Fruit fly (Drosophila melanogaster) whole organism, adult: ENCODE results near the gene CG31904.
A peak's percentile ranks its signal among the peaks of the same experiment; 100 is the strongest.

Source experiments
- CG11617 ChIP-seq: fragments of 200-800 bp; sonication (Bioruptor generic); optimal IDR thresholded peaks from 2 replicates; lab custom pipeline; 2017; ENCODE audit warnings: mild to moderate bottlenecking, missing biosample characterization, missing genetic modification reagents, missing genetic modification characterization
- CG12768 ChIP-seq: fragments of 200-800 bp; sonication (Bioruptor generic); optimal IDR thresholded peaks from 2 replicates; lab custom pipeline; 2017; ENCODE audit warnings: missing biosample characterization, missing genetic modification characterization, mild to moderate bottlenecking, moderate library complexity, missing genetic modification reagents
- CG14711 ChIP-seq: fragments of 200-800 bp; sonication (Bioruptor generic); optimal IDR thresholded peaks from 2 replicates; lab custom pipeline; 2018; ENCODE audit warnings: missing biosample characterization, mild to moderate bottlenecking, missing genetic modification characterization, moderate library complexity
- CG33017 ChIP-seq: fragments of 200-800 bp; sonication (Bioruptor generic); optimal IDR thresholded peaks from 2 replicates; lab custom pipeline; 2018; ENCODE audit warnings: missing biosample characterization, mild to moderate bottlenecking, missing genetic modification characterization, moderate library complexity
- CG5204 ChIP-seq: fragments of 200-800 bp; sonication (Bioruptor generic); optimal IDR thresholded peaks from 2 replicates; lab custom pipeline; 2016; ENCODE audit warnings: missing biosample characterization, missing genetic modification characterization
- CG7045 ChIP-seq: fragments of 200-800 bp; sonication (Bioruptor generic); optimal IDR thresholded peaks from 2 replicates; lab custom pipeline; 2017; ENCODE audit warnings: missing biosample characterization, mild to moderate bottlenecking, missing genetic modification characterization
- CG7101 ChIP-seq: fragments of 200-800 bp; sonication (Bioruptor generic); optimal IDR thresholded peaks from 2 replicates; lab custom pipeline; 2018; ENCODE audit warnings: missing biosample characterization, mild to moderate bottlenecking, missing genetic modification characterization, moderate library complexity
- Clk ChIP-seq: fragments of 200-800 bp; sonication (Bioruptor generic); optimal IDR thresholded peaks from 2 replicates; lab custom pipeline; 2017; ENCODE audit warnings: missing biosample characterization, missing genetic modification characterization
- Crg-1 ChIP-seq: fragments of 200-800 bp; sonication (Bioruptor generic); optimal IDR thresholded peaks from 2 replicates; lab custom pipeline; 2016; ENCODE audit warnings: missing biosample characterization, missing genetic modification characterization
- Hr96 ChIP-seq: fragments of 200-800 bp; sonication (Bioruptor generic); optimal IDR thresholded peaks from 2 replicates; lab custom pipeline; 2016; ENCODE audit warnings: missing biosample characterization, missing genetic modification characterization
- Mnt ChIP-seq: fragments of 200-800 bp; sonication (Bioruptor generic); optimal IDR thresholded peaks from 2 replicates; lab custom pipeline; 2016; ENCODE audit warnings: missing biosample characterization, mild to moderate bottlenecking, missing genetic modification characterization
- bab1 ChIP-seq: fragments of 200-800 bp; sonication (Bioruptor generic); optimal IDR thresholded peaks from 3 replicates; lab custom pipeline; 2019; ENCODE audit warnings: missing biosample characterization, mild to moderate bottlenecking, missing genetic modification characterization, moderate library complexity
- cic ChIP-seq: fragments of 200-800 bp; sonication (Bioruptor generic); optimal IDR thresholded peaks from 2 replicates; lab custom pipeline; 2017; ENCODE audit warnings: missing biosample characterization, mild to moderate bottlenecking, missing genetic modification characterization, moderate library complexity
- cnc ChIP-seq, 2 experiments: fragments of >200 bp; optimal IDR thresholded peaks; 2 replicates each; lab custom pipeline; 2017
- kay ChIP-seq: fragments of 200-800 bp; sonication (Bioruptor generic); peaks from one replicate; lab custom pipeline; 2016; ENCODE audit warnings: missing biosample characterization, missing genetic modification characterization, borderline replicate concordance
- ovo ChIP-seq: fragments of 200-800 bp; sonication (Bioruptor generic); optimal IDR thresholded peaks from 2 replicates; lab custom pipeline; 2016; ENCODE audit warnings: missing biosample characterization, missing genetic modification characterization
- pad ChIP-seq: fragments of 200-800 bp; sonication (Bioruptor generic); optimal IDR thresholded peaks from 3 replicates; lab custom pipeline; 2017; ENCODE audit warnings: missing biosample characterization, missing genetic modification characterization, mild to moderate bottlenecking, moderate library complexity, missing genetic modification reagents
- tj ChIP-seq: fragments of 200-800 bp; sonication (Bioruptor generic); optimal IDR thresholded peaks from 3 replicates; lab custom pipeline; 2017; ENCODE audit warnings: missing biosample characterization, mild to moderate bottlenecking, missing genetic modification characterization, moderate library complexity
- toe ChIP-seq: fragments of 200-800 bp; sonication (Bioruptor generic); optimal IDR thresholded peaks from 2 replicates; lab custom pipeline; 2016; ENCODE audit warnings: missing biosample characterization, missing genetic modification characterization

Gene CG31904

DNA sequence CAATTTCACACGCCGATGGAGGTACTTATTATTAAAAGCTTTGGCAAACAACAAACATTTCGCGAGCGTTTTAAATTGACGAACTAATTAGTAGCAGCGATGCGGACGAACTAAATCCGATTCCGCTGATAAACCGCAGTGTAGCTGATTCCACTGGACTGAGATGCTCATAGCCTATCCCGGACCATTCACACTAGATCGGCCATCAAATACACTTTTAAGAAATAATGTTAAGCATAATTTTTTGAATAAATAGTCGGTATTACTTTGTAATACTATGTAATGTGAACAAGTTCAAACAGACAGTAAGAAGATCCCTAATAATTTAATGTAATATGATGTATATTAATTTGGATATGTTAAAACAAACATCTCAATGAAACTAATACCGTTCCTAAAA, 15.9 kb downstream of the CG31904 start, which contains the start of gene CG13794:
CG13794 (minus strand) TSS at position 101 of the 400 bp plus-strand sequence.
- TF ChIP-seq bab1 (GFP tag; lab: Kevin White, UChicago) = no peak
- TF ChIP-seq CG33017 (tag; lab: Kevin White, UChicago) = peak; percentile 15
- no peak for TF ChIP-seq CG7045 (GFP tag; lab: Kevin White, UChicago)
- peak; percentile 21 for TF ChIP-seq CG7101 (tag; lab: Kevin White, UChicago)
- no peak for TF ChIP-seq CG12768 (GFP tag; lab: Kevin White, UChicago)
- TF ChIP-seq ovo = no peak
- TF ChIP-seq kay (GFP tag; lab: Kevin White, UChicago) = peak; percentile 90
- TF ChIP-seq CG11617 = no peak

DNA sequence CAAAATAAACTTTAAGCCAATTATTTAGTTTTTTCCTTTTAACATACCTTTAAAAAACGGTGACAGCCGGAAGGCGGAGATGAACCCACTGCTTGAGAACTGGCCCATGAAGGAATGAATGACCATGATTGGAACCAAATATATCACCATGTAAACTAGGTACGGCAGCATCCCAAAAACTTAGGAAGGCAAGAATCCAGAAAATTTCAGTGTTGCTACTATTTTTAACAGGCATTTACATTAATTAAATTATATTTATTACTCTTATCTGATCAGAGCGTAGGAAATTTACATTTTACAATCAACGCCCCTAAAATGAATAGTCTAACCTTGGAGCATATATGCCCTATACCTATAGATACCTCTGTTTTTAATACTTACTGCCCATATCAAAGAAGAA, 16.5 kb downstream of the CG31904 start:
- TF ChIP-seq CG11617 = no peak
- peak; percentile 69 for TF ChIP-seq kay (GFP tag; lab: Kevin White, UChicago)

DNA sequence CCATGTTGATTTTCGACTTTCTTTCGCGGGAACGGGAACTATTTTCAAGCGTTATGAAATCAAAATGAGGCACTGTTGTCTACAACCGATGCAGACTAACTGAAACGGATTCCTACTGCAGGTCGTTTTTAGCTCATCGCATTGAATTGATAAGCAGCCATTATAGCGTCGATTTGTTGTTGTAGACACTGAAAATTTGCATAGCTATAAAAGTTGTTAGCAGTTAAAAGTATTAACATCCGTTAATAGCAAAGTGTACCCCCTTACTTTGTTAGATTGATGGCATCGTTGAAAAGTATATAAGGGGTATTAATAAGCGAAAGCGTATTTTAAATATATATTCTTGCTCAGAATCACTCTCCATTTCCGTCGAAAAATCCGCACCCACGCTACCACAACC, 19.2 kb downstream of the CG31904 start, which contains the start of gene CG13793:
CG13793 (minus strand) TSS at position 101 of the 400 bp plus-strand sequence.
- TF ChIP-seq CG12768 (GFP tag; lab: Kevin White, UChicago) (no peak), kay (GFP tag; lab: Kevin White, UChicago) (peak; percentile 35)

DNA sequence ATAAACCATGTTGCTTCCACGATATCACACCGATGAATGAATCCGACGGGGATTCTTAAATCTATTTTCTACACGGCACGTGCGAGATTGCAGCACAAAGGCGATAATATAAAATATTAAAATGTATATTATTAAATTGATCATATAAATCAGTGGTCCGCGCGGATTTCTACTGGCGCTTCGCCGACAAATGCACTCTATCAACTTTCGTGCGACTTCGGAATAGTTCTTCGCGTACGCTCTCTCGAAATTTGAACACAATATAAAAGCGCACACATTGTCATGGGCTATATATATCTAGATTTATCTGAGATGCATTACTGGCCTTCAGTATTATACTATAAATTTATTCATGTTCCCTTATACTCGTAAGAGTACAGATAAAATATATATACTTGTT, 22.1 kb downstream of the CG31904 start, which contains the start of gene CG33296:
CG33296 (minus strand) TSS at position 101 of the 400 bp plus-strand sequence.
- TF ChIP-seq CG7045 (GFP tag; lab: Kevin White, UChicago) (no peak), Clk (GFP tag; lab: Kevin White, UChicago) (no peak), ovo (no peak), bab1 (GFP tag; lab: Kevin White, UChicago) (no peak), Hr96 (GFP tag; lab: Kevin White, UChicago) (no peak), CG14711 (tag; lab: Kevin White, UChicago) (no peak), CG5204 (GFP tag; lab: Kevin White, UChicago) (no peak), tj (no peak), kay (GFP tag; lab: Kevin White, UChicago) (no peak), CG12768 (GFP tag; lab: Kevin White, UChicago) (no peak)

DNA sequence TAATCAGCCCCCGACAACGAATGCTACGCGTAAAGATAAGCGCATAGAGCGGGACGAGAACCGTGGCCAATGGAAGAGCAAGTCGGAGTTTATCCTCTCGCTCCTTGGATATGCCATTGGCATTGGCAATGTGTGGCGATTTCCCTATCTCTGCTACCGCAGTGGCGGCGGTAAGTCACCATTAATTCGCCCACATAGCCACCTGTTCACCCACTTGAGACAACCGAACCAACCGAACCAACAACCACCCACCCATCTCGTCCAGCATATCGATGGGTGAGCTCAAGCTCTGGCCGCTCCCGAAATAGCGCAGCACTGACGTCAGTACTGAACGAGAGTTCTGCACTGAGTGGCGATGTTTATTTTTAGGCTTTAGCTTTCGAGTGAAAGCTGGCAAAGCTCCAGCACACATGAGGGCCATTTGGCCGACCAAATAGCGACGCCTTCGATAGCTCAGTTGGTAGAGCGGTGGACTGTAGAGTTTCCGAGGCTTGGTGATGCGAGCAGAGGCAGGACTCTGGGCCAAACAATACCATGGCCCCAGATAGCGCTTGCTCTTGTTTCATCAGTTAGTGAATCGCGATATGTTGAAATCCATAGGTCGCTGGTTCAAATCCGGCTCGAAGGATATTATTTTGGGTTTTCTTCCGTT, 27.4 kb downstream of the CG31904 start:
- TF ChIP-seq Clk (GFP tag; lab: Kevin White, UChicago) (no peak), cnc (optimal IDR thresholded peaks at IDR 0.05; lab: Kevin White, UChicago) (no peak), Hr96 (GFP tag; lab: Kevin White, UChicago) (no peak), CG12768 (GFP tag; lab: Kevin White, UChicago) (no peak), CG7045 (GFP tag; lab: Kevin White, UChicago) (no peak), Mnt (GFP tag; lab: Kevin White, UChicago) (no peak), ovo (no peak), kay (GFP tag; lab: Kevin White, UChicago) (no peak)

DNA sequence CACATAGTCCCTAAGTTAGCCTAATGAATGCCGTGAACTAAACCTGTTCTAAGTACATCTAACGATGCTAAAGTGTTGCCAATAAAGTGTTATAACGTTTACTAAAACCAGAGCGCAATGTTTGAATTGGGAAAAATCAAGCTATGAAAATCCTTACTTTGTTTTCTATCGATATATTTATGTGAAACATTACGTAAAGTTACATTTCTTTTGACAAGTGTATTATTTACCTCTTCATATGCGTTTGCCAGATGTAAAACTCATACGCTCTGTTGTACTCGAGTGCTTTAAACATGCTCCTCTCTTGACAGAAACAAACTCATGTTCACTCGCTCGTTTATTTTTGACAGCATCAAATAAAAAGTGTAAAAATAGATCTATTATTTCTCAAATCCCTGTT, 28.0 kb downstream of the CG31904 start, which contains the start of gene Ntl:
Ntl (plus strand) TSS at position 301 of the 400 bp plus-strand sequence.
- TF ChIP-seq CG7101 (tag; lab: Kevin White, UChicago) (no peak), ovo (no peak), Crg-1 (GFP tag; lab: Kevin White, UChicago) (no peak), CG7045 (GFP tag; lab: Kevin White, UChicago) (no peak), bab1 (GFP tag; lab: Kevin White, UChicago) (no peak), pad (GFP tag; lab: Kevin White, UChicago) (no peak), CG12768 (GFP tag; lab: Kevin White, UChicago) (no peak), Mnt (GFP tag; lab: Kevin White, UChicago) (no peak), CG14711 (tag; lab: Kevin White, UChicago) (no peak), CG33017 (tag; lab: Kevin White, UChicago) (no peak), cnc (optimal IDR thresholded peaks at IDR 0.05; lab: Kevin White, UChicago) (no peak), Clk (GFP tag; lab: Kevin White, UChicago) (no peak), tj (no peak), kay (GFP tag; lab: Kevin White, UChicago) (no peak), toe (GFP tag; lab: Kevin White, UChicago) (no peak), Hr96 (GFP tag; lab: Kevin White, UChicago) (no peak)

DNA sequence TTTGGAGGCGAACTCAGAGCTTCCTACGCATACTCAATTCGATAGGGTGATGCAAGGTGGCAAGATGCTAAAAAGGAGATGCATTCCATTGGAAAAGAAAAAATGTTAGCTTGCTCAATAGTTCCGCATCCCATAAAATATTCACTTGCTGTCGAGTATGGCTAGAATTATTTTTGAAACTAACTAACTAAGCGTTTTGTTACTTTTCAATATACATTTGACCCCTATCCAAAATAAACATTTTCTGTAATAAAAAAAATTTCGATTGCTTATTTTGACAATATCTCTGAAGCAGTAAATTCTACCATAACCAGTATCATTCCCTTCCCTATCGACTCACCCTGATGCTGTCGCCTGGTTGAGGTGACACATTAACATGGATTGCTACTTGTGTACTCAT, 35.1 kb downstream of the CG31904 start:
- peak; percentile 24 for TF ChIP-seq kay (GFP tag; lab: Kevin White, UChicago)
- TF ChIP-seq cic (GFP tag; lab: Kevin White, UChicago) = no peak
